Worm (Caenorhabditis elegans) whole organism, L1 larva: ENCODE results near the gene srd-38.

Experiments
- egl-13 ChIP-seq: sonication (generic microtip); optimal IDR thresholded peaks from 2 replicates; lab custom pipeline; 2016; ENCODE audit warnings: missing genotype, missing genetic modification reagents, missing genetic modification characterization, missing compliant biosample characterization
- mdl-1 ChIP-seq, 2 experiments: fragments of 150-350 bp; optimal IDR thresholded peaks; 2 replicates each; lab custom pipeline; 2014 to 2017; ENCODE audit warnings: missing biosample characterization in 2 of 2, missing genetic modification characterization in 2 of 2, inconsistent platforms in 1 of 2
- nhr-12 ChIP-seq: sonication (generic microtip); optimal IDR thresholded peaks from 2 replicates; lab custom pipeline; 2017; ENCODE audit warnings: missing biosample characterization, missing genetic modification characterization
- nhr-90 ChIP-seq: sonication (generic microtip); optimal IDR thresholded peaks from 2 replicates; lab custom pipeline; 2016; ENCODE audit warnings: mild to moderate bottlenecking, missing genetic modification characterization, missing compliant biosample characterization; ENCODE audit not compliant: poor library complexity

DNA sequence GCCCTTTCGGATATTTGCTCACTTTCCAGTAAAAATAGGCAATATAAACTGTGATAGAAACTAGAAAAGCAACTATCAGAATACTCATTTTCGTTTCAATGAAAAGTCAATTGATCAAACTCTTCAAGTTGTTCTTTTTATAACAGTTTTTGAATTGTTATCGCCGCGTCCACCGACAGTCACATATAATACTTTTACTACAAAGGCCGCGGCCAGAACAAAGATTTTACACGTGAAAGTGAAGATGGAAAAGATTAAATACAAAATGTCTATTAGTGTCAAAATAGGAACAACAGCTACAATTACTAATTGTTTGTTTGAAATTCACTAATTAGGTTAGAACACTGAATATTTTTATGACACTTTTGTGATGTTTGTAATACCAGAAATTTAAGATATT, 22.0 kb upstream of the srd-38 start, which contains the start of gene cyp-14A2:
- TF ChIP-seq mdl-1 (tag; optimal IDR thresholded peaks at IDR 0.05; lab: Kevin White, UChicago) (no peak), nhr-12 (no peak), egl-13 (no peak), nhr-90 (tag; lab: Kevin White, UChicago) (no peak)
